Fruit fly (Drosophila melanogaster) Kc167 (cell line): ENCODE results near the gene Set2.

Experiments
- Myc ChIP-seq: fragments of >200 bp; optimal IDR thresholded peaks from 2 replicates; lab custom pipeline; 2017; ENCODE audit warnings: missing external identifiers
- Sin3A ChIP-seq: fragments of >200 bp; optimal IDR thresholded peaks from 2 replicates; lab custom pipeline; 2018; ENCODE audit warnings: missing external identifiers
- psq ChIP-seq: fragments of >200 bp; optimal IDR thresholded peaks from 2 replicates; lab custom pipeline; 2017; ENCODE audit warnings: missing external identifiers
- ttk ChIP-seq: sonication (Bioruptor generic); optimal IDR thresholded peaks from 2 replicates; lab custom pipeline; 2017; ENCODE audit warnings: missing external identifiers

dm6 chrX:13450754-13451153 is 37.7 kb downstream of the Set2 start:
- TF ChIP-seq psq (lab: Kevin White, UChicago) (no peak), Sin3A (lab: Kevin White, UChicago) (no peak), ttk (lab: Kevin White, UChicago) (no peak), Myc (no peak)
